4 fruit fly cellular contexts compared by ENCODE assay signal in the genomic region with DNA sequence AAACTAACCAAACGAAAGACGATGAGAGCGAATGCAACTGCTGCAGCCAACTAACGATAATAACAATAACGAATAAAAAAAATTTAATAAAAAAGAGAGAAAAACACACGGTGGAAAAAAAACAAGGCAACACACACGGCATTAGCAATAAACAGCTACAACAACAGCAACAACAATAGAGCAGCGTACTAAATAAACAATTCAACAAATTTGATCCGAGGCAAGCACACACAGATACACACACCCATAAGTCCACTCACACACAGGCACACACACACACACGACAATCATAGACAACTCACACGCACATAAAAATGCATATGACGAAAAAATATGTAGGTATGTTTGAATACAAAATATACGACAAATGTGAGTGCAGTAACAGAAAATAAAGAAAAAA.
TF ChIP-seq lines count a peak whose summit lies in the region.

No protein-coding gene starts in this region.

- no peak for TF ChIP-seq CTCF in whole organism, embryonic (GFP tag; optimal IDR thresholded peaks at IDR 0.05; lab: Kevin White, UChicago)

TF ChIP-seq in whole organism, adult, 20 proteins besides CTCF, POLR2A, EP300 and RAD21:
- TF ChIP-seq toe (GFP tag; optimal IDR thresholded peaks at IDR 0.05; lab: Kevin White, UChicago) = no peak
- TF ChIP-seq cic (GFP tag; optimal IDR thresholded peaks at IDR 0.05; lab: Kevin White, UChicago) = peak; percentile 1
- TF ChIP-seq cnc (optimal IDR thresholded peaks at IDR 0.05; lab: Kevin White, UChicago) = no peak
- TF ChIP-seq tj (GFP tag; optimal IDR thresholded peaks at IDR 0.05; lab: Kevin White, UChicago) = no peak
- TF ChIP-seq CG5204 (GFP tag; optimal IDR thresholded peaks at IDR 0.05; lab: Kevin White, UChicago) = no peak
- no peak for TF ChIP-seq CG7045 (GFP tag; optimal IDR thresholded peaks at IDR 0.05; lab: Kevin White, UChicago)
- TF ChIP-seq ovo (GFP tag; optimal IDR thresholded peaks at IDR 0.05; lab: Kevin White, UChicago) = no peak
- TF ChIP-seq bab1 (GFP tag; optimal IDR thresholded peaks at IDR 0.05; lab: Kevin White, UChicago) = no peak
- TF ChIP-seq CG11617 (GFP tag; optimal IDR thresholded peaks at IDR 0.05; lab: Kevin White, UChicago) = no peak
TF ChIP-seq in whole organism, adult: peak in this region for 1.

TF ChIP-seq in whole organism, embryonic, 481 proteins besides CTCF, POLR2A, EP300 and RAD21:
- peak; percentile 48 for TF ChIP-seq kni (GFP tag; optimal IDR thresholded peaks at IDR 0.05; lab: Kevin White, UChicago)
- TF ChIP-seq zf30C (GFP tag; optimal IDR thresholded peaks at IDR 0.05; lab: Kevin White, UChicago) = peak; percentile 14
- no peak for TF ChIP-seq CG2889 (GFP tag; IDR thresholded peaks at IDR 0.05; lab: Robert Waterston, UW)
- no peak for TF ChIP-seq fu2 (GFP tag; optimal IDR thresholded peaks at IDR 0.05; lab: Kevin White, UChicago)
- TF ChIP-seq h (optimal IDR thresholded peaks at IDR 0.05; lab: Kevin White, UChicago) = no peak
- peak; percentile 29 for TF ChIP-seq abd-A (tag; optimal IDR thresholded peaks at IDR 0.05; lab: Kevin White, UChicago)
- TF ChIP-seq ATbp (GFP tag; optimal IDR thresholded peaks at IDR 0.05; lab: Kevin White, UChicago) = peak; percentile 34
- no peak for TF ChIP-seq kah (GFP tag; optimal IDR thresholded peaks at IDR 0.05; lab: Kevin White, UChicago)
- 0 out of 3 replicates have a peak, but pooled peaks have one; percentile 59 for TF ChIP-seq CG2199 (GFP tag; IDR thresholded peaks at IDR 0.05; lab: Robert Waterston, UW)
- 0 out of 2 replicates have a peak, but pooled peaks have one; percentile 30 for TF ChIP-seq CG32772 (GFP tag; IDR thresholded peaks at IDR 0.05; lab: Robert Waterston, UW)
- no peak for TF ChIP-seq Sox102F (GFP tag; optimal IDR thresholded peaks at IDR 0.05; lab: Kevin White, UChicago)
- TF ChIP-seq cg (GFP tag; optimal IDR thresholded peaks at IDR 0.05; lab: Kevin White, UChicago) = peak; percentile 86
- TF ChIP-seq ab (GFP tag; optimal IDR thresholded peaks at IDR 0.05; lab: Kevin White, UChicago) = no peak
- peak; percentile 50 for TF ChIP-seq CG8924 (tag; optimal IDR thresholded peaks at IDR 0.05; lab: Kevin White, UChicago)
- TF ChIP-seq CG4360 (GFP tag; IDR thresholded peaks at IDR 0.05; lab: Robert Waterston, UW) = peak; percentile 83
- peak; percentile 52 for TF ChIP-seq CG5180 (GFP tag; optimal IDR thresholded peaks at IDR 0.05; lab: Kevin White, UChicago)
- peak; percentile 86 for TF ChIP-seq sqz (GFP tag; optimal IDR thresholded peaks at IDR 0.05; lab: Kevin White, UChicago)
- TF ChIP-seq CG2678 (tag; optimal IDR thresholded peaks at IDR 0.05; lab: Kevin White, UChicago) = no peak
- peak; percentile 44; the same call in 1 of the 2 replicates for TF ChIP-seq chm (GFP tag; IDR thresholded peaks at IDR 0.05; lab: Robert Waterston, UW)

TF ChIP-seq in whole organism, prepupa, 60 proteins besides CTCF, POLR2A, EP300 and RAD21:
- TF ChIP-seq CG15336 (GFP tag; IDR thresholded peaks at IDR 0.05; lab: Robert Waterston, UW) = peak; percentile 53; the same call in 1 of the 2 replicates
- TF ChIP-seq CG32006 (GFP tag; optimal IDR thresholded peaks at IDR 0.05; lab: Kevin White, UChicago) = no peak
- TF ChIP-seq CG3919 (GFP tag; optimal IDR thresholded peaks at IDR 0.05; lab: Kevin White, UChicago) = no peak
- no peak for TF ChIP-seq Smox (GFP tag; optimal IDR thresholded peaks at IDR 0.05; lab: Kevin White, UChicago)
- peak; percentile 53 for TF ChIP-seq CG6276 (GFP tag; optimal IDR thresholded peaks at IDR 0.05; lab: Kevin White, UChicago)
- no peak for TF ChIP-seq CG16779 (tag; optimal IDR thresholded peaks at IDR 0.05; lab: Kevin White, UChicago)
- no peak for TF ChIP-seq CG34406 (GFP tag; optimal IDR thresholded peaks at IDR 0.05; lab: Kevin White, UChicago)
- peak; percentile 37 for TF ChIP-seq fkh (GFP tag; optimal IDR thresholded peaks at IDR 0.05; lab: Kevin White, UChicago)
- no peak for TF ChIP-seq Hr39 (GFP tag; optimal IDR thresholded peaks at IDR 0.05; lab: Kevin White, UChicago)
- no peak for TF ChIP-seq CG1621 (tag; optimal IDR thresholded peaks at IDR 0.05; lab: Kevin White, UChicago)
- no peak for TF ChIP-seq Sox15 (GFP tag; optimal IDR thresholded peaks at IDR 0.05; lab: Kevin White, UChicago)
- TF ChIP-seq CG8119 (GFP tag; IDR thresholded peaks at IDR 0.05; lab: Robert Waterston, UW) = peak; percentile 34; the same call in 1 of the 3 replicates

TF ChIP-seq in whole organism, pupa, 21 proteins besides CTCF, POLR2A, EP300 and RAD21:
- TF ChIP-seq Ets98B (GFP tag; IDR thresholded peaks at IDR 0.05; lab: Robert Waterston, UW) (no peak; the same call in 1 of the 2 replicates), EcR (GFP tag; optimal IDR thresholded peaks at IDR 0.05; lab: Kevin White, UChicago) (no peak), CG13204 (GFP tag; optimal IDR thresholded peaks at IDR 0.05; lab: Kevin White, UChicago) (no peak), CG10348 (GFP tag; IDR thresholded peaks at IDR 0.05; lab: Robert Waterston, UW) (no peak), CG8159 (tag; optimal IDR thresholded peaks at IDR 0.05; lab: Kevin White, UChicago) (no peak), CG9948 (tag; optimal IDR thresholded peaks at IDR 0.05; lab: Kevin White, UChicago) (no peak), CG32121 (GFP tag; IDR thresholded peaks at IDR 0.05; lab: Robert Waterston, UW) (peak; percentile 31; the same call in 1 of the 2 replicates), CG17806 (tag; optimal IDR thresholded peaks at IDR 0.05; lab: Kevin White, UChicago) (no peak), CG15710 (tag; optimal IDR thresholded peaks at IDR 0.05; lab: Kevin White, UChicago) (no peak), CG14655 (GFP tag; optimal IDR thresholded peaks at IDR 0.05; lab: Kevin White, UChicago) (no peak), CG8301 (tag; optimal IDR thresholded peaks at IDR 0.05; lab: Kevin White, UChicago) (no peak), CG4496 (GFP tag; IDR thresholded peaks at IDR 0.05; lab: Robert Waterston, UW) (peak; percentile 67), gl (tag; optimal IDR thresholded peaks at IDR 0.05; lab: Kevin White, UChicago) (no peak), Pif1B (GFP tag; optimal IDR thresholded peaks at IDR 0.05; lab: Kevin White, UChicago) (no peak), CG12605 (GFP tag; IDR thresholded peaks at IDR 0.05; lab: Robert Waterston, UW) (peak; percentile 32; the same call in 1 of the 2 replicates), Snoo (tag; optimal IDR thresholded peaks at IDR 0.05; lab: Kevin White, UChicago) (no peak), CG34367 (tag; optimal IDR thresholded peaks at IDR 0.05; lab: Kevin White, UChicago) (no peak), rn (GFP tag; IDR thresholded peaks at IDR 0.05; lab: Robert Waterston, UW) (no peak), fd96Ca (GFP tag; IDR thresholded peaks at IDR 0.05; lab: Robert Waterston, UW) (peak; percentile 31; the same call in 1 of the 3 replicates), D1 (tag; optimal IDR thresholded peaks at IDR 0.05; lab: Kevin White, UChicago) (no peak), Pif1A (GFP tag; optimal IDR thresholded peaks at IDR 0.05; lab: Kevin White, UChicago) (no peak)
